Worm (Caenorhabditis elegans) whole organism, L1 larva: Measurements from ENCODE around the gene srh-136.

ENCODE experiments used
- C16A3.4 ChIP-seq: fragments of 150-350 bp; optimal IDR thresholded peaks from 2 replicates; lab custom pipeline; 2014; ENCODE audit warnings: missing biosample characterization, missing genetic modification characterization
- F16B12.6 ChIP-seq: fragments of 150-350 bp; optimal IDR thresholded peaks from 2 replicates; lab custom pipeline; 2014; ENCODE audit warnings: missing biosample characterization, missing genetic modification characterization
- Y116A8C.19 ChIP-seq: sonication (generic microtip); optimal IDR thresholded peaks from 2 replicates; lab custom pipeline; 2016; ENCODE audit warnings: missing compliant biosample characterization, missing genetic modification characterization, borderline replicate concordance
- aha-1 ChIP-seq: fragments of 150-350 bp; optimal IDR thresholded peaks from 2 replicates; lab custom pipeline; 2014; ENCODE audit warnings: missing biosample characterization, missing genetic modification characterization
- alr-1 ChIP-seq: fragments of 200-800 bp; sonication (Bioruptor generic); optimal IDR thresholded peaks from 2 replicates; lab custom pipeline; 2018; ENCODE audit warnings: borderline replicate concordance, mild to moderate bottlenecking, missing genetic modification characterization, missing compliant biosample characterization
- ces-1 ChIP-seq: fragments of 150-350 bp; optimal IDR thresholded peaks from 2 replicates; lab custom pipeline; 2014; ENCODE audit warnings: missing biosample characterization, missing genetic modification reagents, missing genetic modification characterization
- efl-1 ChIP-seq, 4 experiments: fragments of 150-350 bp; optimal IDR thresholded peaks in 3 of 4; peaks in 1 of 4; 1 replicate in 1 of 4; 2 replicates in 3 of 4; lab custom pipeline; 2014; ENCODE audit warnings: missing biosample characterization in 2 of 4, missing genetic modification characterization in 2 of 4, missing genetic modification reagents in 2 of 4
- efl-3 ChIP-seq: fragments of 200-800 bp; sonication (Bioruptor generic); optimal IDR thresholded peaks from 2 replicates; lab custom pipeline; 2018; ENCODE audit warnings: mild to moderate bottlenecking, missing genetic modification characterization, missing compliant biosample characterization
- egl-27 ChIP-seq, 2 experiments: fragments of 150-350 bp in 1 of 2; sonication (generic microtip); optimal IDR thresholded peaks; 3 replicates each; lab custom pipeline; 2017 to 2018; ENCODE audit warnings: missing biosample characterization in 2 of 2, missing genetic modification characterization in 2 of 2, missing genetic modification reagents in 2 of 2
- elt-3 ChIP-seq, 6 experiments: fragments of 150-350 bp in 1 of 6; sonication (generic microtip); optimal IDR thresholded peaks; 2 replicates each; lab custom pipeline; 2017 to 2018; ENCODE audit warnings: missing biosample characterization in 6 of 6, missing genetic modification characterization in 6 of 6, inconsistent platforms in 1 of 6
- ets-5 ChIP-seq: fragments of 200-800 bp; sonication (Bioruptor generic); IDR thresholded peaks from 2 replicates; pipeline ENCODE4 v1.3.6; 2022; ENCODE audit warnings: missing genetic modification characterization, missing compliant biosample characterization
- fkh-8 ChIP-seq: sonication (generic microtip); optimal IDR thresholded peaks from 2 replicates; lab custom pipeline; 2016; ENCODE audit warnings: mild to moderate bottlenecking, missing genetic modification characterization, missing compliant biosample characterization
- hlh-4 ChIP-seq: sonication (generic microtip); optimal IDR thresholded peaks from 2 replicates; lab custom pipeline; 2016; ENCODE audit warnings: mild to moderate bottlenecking, missing genetic modification characterization, missing compliant biosample characterization
- jun-1 ChIP-seq: fragments of 150-350 bp; optimal IDR thresholded peaks from 2 replicates; lab custom pipeline; 2014; ENCODE audit warnings: missing biosample characterization, missing genetic modification reagents, missing genetic modification characterization
- lin-39 ChIP-seq: fragments of 150-350 bp; optimal IDR thresholded peaks from 2 replicates; lab custom pipeline; 2014; ENCODE audit warnings: missing biosample characterization, missing genetic modification reagents, missing genetic modification characterization
- nhr-19 ChIP-seq: fragments of 200-800 bp; sonication (Bioruptor generic); conservative IDR thresholded peaks from 2 replicates; pipeline ENCODE4 v1.3.6; 2022; ENCODE audit warnings: missing genetic modification characterization, missing compliant biosample characterization
- nhr-20 ChIP-seq: sonication (generic microtip); optimal IDR thresholded peaks from 2 replicates; lab custom pipeline; 2016; ENCODE audit warnings: mild to moderate bottlenecking, missing genetic modification characterization, missing compliant biosample characterization
- nhr-237 ChIP-seq: fragments of 150-350 bp; optimal IDR thresholded peaks from 2 replicates; lab custom pipeline; 2014; ENCODE audit warnings: missing biosample characterization, missing genetic modification characterization
- nhr-47 ChIP-seq: sonication (generic microtip); optimal IDR thresholded peaks from 2 replicates; lab custom pipeline; 2016; ENCODE audit warnings: mild to moderate bottlenecking, missing genetic modification characterization, moderate library complexity, missing compliant biosample characterization
- nhr-71 ChIP-seq: sonication (generic microtip); optimal IDR thresholded peaks from 2 replicates; lab custom pipeline; 2016; ENCODE audit warnings: mild to moderate bottlenecking, missing genetic modification characterization, moderate library complexity, missing compliant biosample characterization
- nhr-76 ChIP-seq: sonication (generic microtip); optimal IDR thresholded peaks from 2 replicates; lab custom pipeline; 2017; ENCODE audit warnings: missing biosample characterization, missing genetic modification characterization
- nhr-84 ChIP-seq: sonication (generic microtip); optimal IDR thresholded peaks from 2 replicates; lab custom pipeline; 2017; ENCODE audit warnings: missing biosample characterization, missing genetic modification characterization
- nhr-85 ChIP-seq: sonication (generic microtip); peaks from one replicate; lab custom pipeline; 2016; ENCODE audit warnings: missing genetic modification characterization, inconsistent platforms, missing compliant biosample characterization
- pax-3 ChIP-seq: fragments of 200-800 bp; sonication (Bioruptor generic); optimal IDR thresholded peaks from 2 replicates; lab custom pipeline; 2018; ENCODE audit warnings: mild to moderate bottlenecking, missing genetic modification characterization, moderate library complexity, missing compliant biosample characterization
- rnt-1 ChIP-seq: sonication (generic microtip); optimal IDR thresholded peaks from 2 replicates; lab custom pipeline; 2016; ENCODE audit warnings: mild to moderate bottlenecking, missing genetic modification characterization, moderate library complexity, missing compliant biosample characterization
- snu-23 ChIP-seq: sonication (generic microtip); optimal IDR thresholded peaks from 2 replicates; lab custom pipeline; 2016; ENCODE audit warnings: missing genetic modification characterization, missing compliant biosample characterization
- sup-37 ChIP-seq: fragments of 200-800 bp; sonication (Bioruptor generic); optimal IDR thresholded peaks from 2 replicates; lab custom pipeline; 2018; ENCODE audit warnings: mild to moderate bottlenecking, missing genetic modification characterization, missing compliant biosample characterization
- unc-62 ChIP-seq: fragments of 150-350 bp; optimal IDR thresholded peaks from 2 replicates; lab custom pipeline; 2014; ENCODE audit warnings: missing biosample characterization, missing genetic modification reagents, missing genetic modification characterization
- vab-15 ChIP-seq: sonication (generic microtip); optimal IDR thresholded peaks from 2 replicates; lab custom pipeline; 2017; ENCODE audit warnings: missing genotype, mild to moderate bottlenecking, missing genetic modification characterization, missing compliant biosample characterization
- zag-1 ChIP-seq: fragments of 150-350 bp; optimal IDR thresholded peaks from 2 replicates; lab custom pipeline; 2014; ENCODE audit warnings: missing biosample characterization, missing genetic modification characterization
- zip-4 ChIP-seq: fragments of 200-800 bp; sonication (Bioruptor generic); optimal IDR thresholded peaks from 2 replicates; lab custom pipeline; 2018; ENCODE audit warnings: mild to moderate bottlenecking, missing genetic modification characterization, moderate library complexity, missing compliant biosample characterization
- ztf-11 ChIP-seq, 2 experiments: sonication (generic microtip); optimal IDR thresholded peaks; 2 replicates each; lab custom pipeline; 2016 to 2017; ENCODE audit warnings: missing genetic modification characterization in 2 of 2, missing biosample characterization in 1 of 2, missing compliant biosample characterization in 1 of 2

The srh-136 gene

ce11 chrV:16480919-16481630 is 16.3 kb downstream of the srh-136 start, which contains the start of the genes F57E7.4 and spig-6:
F57E7.4 (minus strand) TSS chrV:16481019.
spig-6 (plus strand) TSS chrV:16481580.
- TF ChIP-seq snu-23 (GFP tag; lab: Kevin White, UChicago) (no peak), jun-1 (tag; lab: Kevin White, UChicago) (no peak), ces-1 (GFP tag; lab: Kevin White, UChicago) (no peak), alr-1 (tag; lab: Kevin White, UChicago) (no peak), nhr-20 (tag; lab: Kevin White, UChicago) (no peak), aha-1 (no peak), Y116A8C.19 (no peak), sup-37 (GFP tag; lab: Kevin White, UChicago) (no peak), C16A3.4 (tag; lab: Kevin White, UChicago) (no peak), nhr-84 (tag; lab: Kevin White, UChicago) (no peak), F16B12.6 (no peak), ets-5 (no peak), rnt-1 (no peak), unc-62 (GFP tag; lab: Kevin White, UChicago) (no peak), nhr-85 (no peak)
- TF ChIP-seq, all 84 proteins: peak for 0

ce11 chrV:16479275-16479674 is 18.1 kb downstream of the srh-136 start, which contains the start of gene T08G3.11:
T08G3.11 (minus strand) TSS chrV:16479375.
- TF ChIP-seq efl-1 (optimal IDR thresholded peaks at IDR 0.05; lab: Kevin White, UChicago) (no peak), efl-1 (GFP tag; optimal IDR thresholded peaks at IDR 0.05 in 1 of 2; lab: Kevin White, UChicago) (peak in 1 of 2 experiments; percentile 16), nhr-76 (tag; lab: Kevin White, UChicago) (no peak)
- TF ChIP-seq, all 84 proteins: peak for 1

- TF ChIP-seq nhr-85 = no peak
- no peak for TF ChIP-seq aha-1
- TF ChIP-seq pax-3 = no peak
- TF ChIP-seq hlh-4 (tag; lab: Kevin White, UChicago) = no peak
- no peak for TF ChIP-seq nhr-19 (GFP tag; lab: Robert Waterston, UW)
- no peak for TF ChIP-seq ces-1 (GFP tag; lab: Kevin White, UChicago)
- no peak for TF ChIP-seq lin-39 (tag; lab: Kevin White, UChicago)
Measured at ce11 chrV:16471995-16472563, 25.3 kb downstream of the srh-136 start, which contains the start of gene srw-35. srw-35 (plus strand) TSS chrV:16472513.

- TF ChIP-seq egl-27 (tag; optimal IDR thresholded peaks at IDR 0.05; lab: Kevin White, UChicago) (no peak), nhr-20 (tag; lab: Kevin White, UChicago) (no peak), Y116A8C.19 (no peak), ztf-11 (tag; optimal IDR thresholded peaks at IDR 0.05; lab: Kevin White, UChicago) (no peak), zag-1 (tag; lab: Kevin White, UChicago) (no peak), zip-4 (GFP tag; lab: Kevin White, UChicago) (no peak)
Measured at ce11 chrV:16470916-16471315, 26.5 kb downstream of the srh-136 start, which contains the start of gene srh-138. srh-138 (minus strand) TSS chrV:16471016.

- TF ChIP-seq nhr-71 (tag; lab: Kevin White, UChicago) = no peak
- no peak for TF ChIP-seq ets-5
- TF ChIP-seq snu-23 (GFP tag; lab: Kevin White, UChicago) = no peak
- TF ChIP-seq elt-3 (tag; optimal IDR thresholded peaks at IDR 0.05; lab: Kevin White, UChicago) = no peak
- no peak for TF ChIP-seq nhr-237 (tag; lab: Kevin White, UChicago)
- TF ChIP-seq efl-3 = no peak
- no peak for TF ChIP-seq nhr-84 (tag; lab: Kevin White, UChicago)
- no peak for TF ChIP-seq fkh-8 (tag; lab: Kevin White, UChicago)
- no peak for TF ChIP-seq hlh-4 (tag; lab: Kevin White, UChicago)
- no peak for TF ChIP-seq nhr-20 (tag; lab: Kevin White, UChicago)
- no peak for TF ChIP-seq nhr-47 (tag; lab: Kevin White, UChicago)
- TF ChIP-seq nhr-76 (tag; lab: Kevin White, UChicago) = no peak
- TF ChIP-seq vab-15 (tag; lab: Kevin White, UChicago) = no peak
Measured at ce11 chrV:16467840-16468239, 29.6 kb downstream of the srh-136 start, which contains the start of gene sru-44. sru-44 (minus strand) TSS chrV:16467940.
